Fruit fly (Drosophila melanogaster) whole organism, larva: ENCODE data around the gene TBC1d7.
A peak's percentile ranks its signal among the peaks of the same experiment; 100 is the strongest.

Experiments used
- noc ChIP-seq: fragments of 200-800 bp; sonication (Bioruptor generic); optimal IDR thresholded peaks from 3 replicates; lab custom pipeline; 2019; ENCODE audit warnings: missing biosample characterization, mild to moderate bottlenecking, missing genetic modification characterization, moderate library complexity

The TBC1d7 gene

DNA sequence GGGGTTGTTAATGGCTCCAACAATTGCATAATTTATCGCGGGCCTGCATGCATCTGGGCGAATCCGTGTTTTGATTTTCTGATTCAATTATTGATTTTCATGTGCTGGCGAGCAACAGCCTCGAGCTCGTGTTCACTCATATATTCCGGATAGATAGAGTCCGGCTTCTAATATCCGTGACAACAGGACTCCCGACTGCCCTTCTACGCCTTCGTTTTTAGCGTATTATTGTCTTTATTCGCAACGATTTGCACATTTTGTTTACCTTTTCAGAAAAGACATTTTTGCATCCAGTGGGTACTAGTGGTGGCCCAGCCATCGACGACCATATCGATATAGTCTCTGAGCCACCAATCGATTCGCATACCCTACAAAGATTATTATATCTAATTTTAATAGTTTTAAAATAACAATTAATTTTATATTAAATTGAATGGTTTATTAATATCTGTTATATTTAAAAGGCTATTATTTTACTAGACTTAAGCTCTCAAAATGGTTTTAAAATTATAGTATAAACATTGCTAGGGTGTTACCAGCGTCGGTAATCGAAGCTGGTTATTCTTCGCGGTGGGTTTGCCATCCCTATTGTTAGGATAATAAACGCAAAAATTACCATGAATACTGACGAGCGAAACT lies at the start of gene TBC1d7, which contains the start of gene Myo95E:
TSS of gene TBC1d7 (plus strand) at position 555 of the 639 bp plus-strand sequence.
TSS of gene Myo95E (minus strand) at position 326 of the 639 bp plus-strand sequence.
- TF ChIP-seq noc (tag; lab: Kevin White, UChicago) = peak; percentile 79

DNA sequence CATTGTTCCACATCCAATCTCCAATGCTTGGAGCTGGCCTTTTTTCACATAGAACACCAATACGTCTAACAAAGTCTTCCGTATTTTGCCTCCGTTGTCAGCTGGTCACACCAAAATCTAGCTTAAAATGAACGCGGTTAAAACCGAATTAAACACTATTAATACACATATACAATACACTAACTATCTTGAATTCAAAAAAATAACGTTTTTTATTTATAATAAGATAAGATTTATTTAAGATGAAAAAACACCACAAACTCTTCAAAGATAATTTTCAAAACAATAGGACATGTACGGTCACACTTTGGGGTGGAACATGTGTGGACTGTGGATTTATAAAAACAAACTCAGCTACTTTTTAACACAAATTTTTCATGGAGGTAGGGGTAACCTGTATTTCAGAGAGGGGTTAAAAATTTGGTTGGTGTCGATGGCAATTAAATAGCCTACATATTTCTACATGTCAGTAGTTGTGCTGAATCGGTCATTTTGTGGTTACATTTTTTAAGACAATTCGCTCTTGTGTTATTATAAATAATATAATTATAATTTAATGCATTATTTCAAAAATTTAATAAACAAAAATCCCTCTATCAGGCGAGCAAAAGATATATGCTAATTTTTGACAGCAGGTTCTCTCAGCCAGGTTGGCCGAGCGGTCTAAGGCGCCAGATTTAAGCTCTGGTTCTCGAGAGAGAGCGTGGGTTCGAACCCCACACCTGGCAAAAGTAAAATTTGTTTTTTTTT lies 49.0 kb upstream of the TBC1d7 start, which contains the start of gene CG13605:
TSS of gene CG13605 (minus strand) at position 70 of the 750 bp plus-strand sequence.
- TF ChIP-seq noc (tag; lab: Kevin White, UChicago) = peak; percentile 67

DNA sequence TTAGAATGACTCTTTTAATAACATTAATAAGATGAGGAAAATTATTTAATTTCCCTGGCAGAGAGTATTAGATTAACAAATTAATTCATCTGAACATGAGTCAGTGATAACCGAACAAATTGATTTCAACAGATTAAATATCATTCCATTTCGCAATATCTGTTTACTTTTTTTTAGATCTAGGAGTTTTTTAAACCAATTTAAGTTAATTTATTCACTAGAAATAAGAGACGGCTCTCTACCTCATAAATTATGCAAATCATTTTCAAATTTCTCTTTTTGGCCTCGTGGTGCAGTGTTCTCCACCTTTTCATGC lies 48.5 kb upstream of the TBC1d7 start, which contains the start of gene Root:
TSS of gene Root (plus strand) at position 217 of the 316 bp plus-strand sequence.
- no peak for TF ChIP-seq noc (tag; lab: Kevin White, UChicago)

DNA sequence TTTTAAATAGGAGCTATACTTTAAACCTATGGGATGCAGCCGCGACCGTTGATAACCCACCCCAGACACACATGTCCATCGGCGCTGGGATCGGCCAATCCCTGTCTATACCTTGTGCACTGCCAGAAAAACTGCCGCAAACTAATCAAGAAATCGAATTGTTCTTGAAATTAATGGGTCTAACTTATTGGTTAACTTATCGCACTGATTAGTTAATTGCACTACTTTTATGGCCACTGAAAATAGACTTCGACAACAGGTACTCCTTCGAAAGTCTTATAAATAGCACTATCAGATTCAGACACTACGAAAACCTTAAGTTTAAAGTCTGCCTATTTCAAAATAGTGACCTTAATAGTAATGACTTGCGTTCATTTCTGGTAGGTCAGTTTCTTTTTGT lies 45.3 kb upstream of the TBC1d7 start, which contains the start of gene CG13607:
TSS of gene CG13607 (minus strand) at position 143 of the 400 bp plus-strand sequence.
- no peak for TF ChIP-seq noc (tag; lab: Kevin White, UChicago)

DNA sequence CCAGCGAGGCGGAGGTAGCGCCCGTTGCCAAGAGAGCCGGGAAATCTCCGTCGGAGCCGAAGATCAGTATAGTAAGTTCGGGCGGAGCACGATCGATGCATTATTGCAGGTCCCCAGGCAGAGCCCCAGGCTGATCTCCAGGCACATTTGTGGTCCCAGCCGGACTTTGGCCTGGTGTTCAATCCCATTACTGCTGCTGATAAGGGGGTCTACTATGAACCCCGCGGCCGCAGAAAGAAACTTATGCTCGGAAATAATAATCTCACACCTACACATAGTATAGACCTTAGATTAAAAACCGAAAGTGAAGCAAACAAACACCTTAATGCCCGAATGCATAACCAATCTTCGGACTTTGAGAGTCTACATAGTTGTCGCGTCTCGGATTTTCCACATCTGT lies 44.6 kb upstream of the TBC1d7 start:
- peak; percentile 37 for TF ChIP-seq noc (tag; lab: Kevin White, UChicago)

DNA sequence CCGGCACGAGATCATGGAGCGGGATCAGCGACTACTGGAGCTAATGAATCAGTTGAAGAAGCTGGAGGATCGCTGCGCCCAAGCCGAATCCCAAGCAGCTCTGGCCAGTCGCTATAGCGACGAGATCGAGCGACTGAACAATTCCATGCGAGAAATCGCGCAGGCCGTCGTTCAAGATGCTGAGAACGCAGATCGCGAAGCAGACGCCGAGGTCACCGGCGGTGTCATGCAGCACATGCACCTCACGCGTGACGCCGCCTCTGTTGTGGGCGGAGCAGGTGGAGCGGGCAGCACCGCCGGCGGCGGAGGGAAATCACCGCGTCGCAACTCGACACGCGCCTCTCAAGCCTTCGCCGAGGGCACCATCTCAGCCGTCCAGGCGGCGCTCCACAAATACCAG lies 39.9 kb upstream of the TBC1d7 start:
- TF ChIP-seq noc (tag; lab: Kevin White, UChicago) = no peak

DNA sequence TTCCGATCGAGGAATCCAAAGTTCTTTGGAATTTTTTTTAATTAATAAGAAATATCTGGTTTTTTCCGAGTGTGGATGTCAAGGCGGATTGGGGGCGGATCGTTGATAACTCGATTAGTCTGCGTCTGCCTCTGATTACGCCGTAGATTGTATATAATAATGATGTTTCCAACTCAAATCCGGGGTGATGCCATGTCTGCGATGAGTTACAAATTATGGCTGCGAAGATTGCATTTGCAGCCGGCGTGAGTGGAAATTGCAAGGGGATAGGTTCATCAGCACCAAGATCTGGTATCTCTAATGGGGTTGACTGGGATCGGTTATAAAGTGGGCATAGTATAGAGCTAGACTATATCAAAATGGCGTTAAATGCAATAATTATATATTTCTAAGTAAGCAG lies 39.2 kb upstream of the TBC1d7 start:
- no peak for TF ChIP-seq noc (tag; lab: Kevin White, UChicago)

DNA sequence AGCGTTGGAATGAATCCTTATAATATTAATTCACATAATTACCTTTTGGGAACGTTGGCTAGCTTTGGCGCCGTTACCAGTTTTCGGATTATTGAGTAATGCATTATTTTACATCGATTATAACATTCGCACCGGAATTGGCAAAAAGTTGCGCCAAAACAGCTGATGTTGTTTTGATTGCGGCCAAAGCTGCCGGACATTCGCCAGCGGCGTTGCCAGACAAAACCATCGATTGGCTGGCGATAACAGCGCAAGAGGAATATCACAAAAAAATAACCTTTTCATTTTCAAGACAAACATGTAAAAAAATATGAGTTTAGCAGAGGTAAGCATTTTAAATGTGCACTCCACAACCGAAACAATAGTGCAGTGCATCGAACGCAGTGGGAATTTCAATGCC lies 31.4 kb upstream of the TBC1d7 start, which contains the start of the genes GatB and Tsc1:
TSS of gene GatB (minus strand) at position 176 of the 400 bp plus-strand sequence.
TSS of gene Tsc1 (plus strand) at position 228 of the 400 bp plus-strand sequence.
- TF ChIP-seq noc (tag; lab: Kevin White, UChicago) = no peak

DNA sequence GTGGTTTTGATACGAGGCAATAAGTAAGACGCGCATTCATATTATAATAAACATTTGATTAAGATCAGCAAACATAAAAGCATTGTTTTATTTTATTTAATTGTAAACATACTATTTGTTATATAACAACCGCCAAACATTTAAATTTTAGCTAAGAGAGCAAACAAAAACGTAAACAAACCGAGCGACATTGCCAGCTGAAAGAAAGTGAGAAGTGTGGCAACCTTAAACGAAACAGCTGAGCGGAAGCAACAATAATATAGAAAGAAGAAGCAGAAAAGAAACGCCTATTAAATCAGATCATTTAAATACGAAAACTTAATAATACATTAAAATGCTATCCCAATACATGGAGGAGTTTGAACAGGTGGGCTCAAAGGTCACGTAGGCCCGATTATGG lies 26.9 kb upstream of the TBC1d7 start, which contains the start of gene Sec10:
TSS of gene Sec10 (plus strand) at position 252 of the 400 bp plus-strand sequence.
- TF ChIP-seq noc (tag; lab: Kevin White, UChicago) = no peak

DNA sequence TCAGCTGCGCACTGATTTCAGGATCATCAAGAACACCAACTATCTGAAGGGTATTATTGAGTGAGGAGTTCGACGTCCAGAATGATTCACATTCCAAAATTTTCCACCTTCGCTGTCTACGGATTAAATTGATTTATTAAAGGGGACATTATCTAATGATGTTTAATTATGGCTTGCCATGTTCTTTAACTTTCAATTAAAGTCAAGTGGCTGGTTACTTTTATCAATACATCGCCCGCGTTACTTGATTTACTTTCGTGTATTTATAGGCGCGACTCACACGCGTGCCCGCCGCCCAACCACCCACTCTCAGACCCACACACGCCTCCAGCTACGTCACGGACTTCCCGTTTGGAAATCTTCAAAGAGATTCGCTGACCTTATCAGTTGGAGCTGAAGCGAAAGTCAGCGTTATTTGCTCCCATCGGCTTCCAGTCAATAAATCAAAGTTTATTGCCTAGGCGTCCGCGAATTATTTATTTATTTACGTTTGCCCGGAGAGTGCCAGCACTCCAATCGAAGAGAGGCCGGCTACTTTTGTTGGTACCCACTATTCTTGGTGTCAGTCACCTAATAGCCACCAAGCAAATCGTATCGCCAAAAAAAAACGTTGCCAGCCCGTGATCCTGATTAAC lies 24.1 kb upstream of the TBC1d7 start, which contains the start of gene Npc2f:
TSS of gene Npc2f (plus strand) at position 585 of the 635 bp plus-strand sequence.
- TF ChIP-seq noc (tag; lab: Kevin White, UChicago) = peak; percentile 94

DNA sequence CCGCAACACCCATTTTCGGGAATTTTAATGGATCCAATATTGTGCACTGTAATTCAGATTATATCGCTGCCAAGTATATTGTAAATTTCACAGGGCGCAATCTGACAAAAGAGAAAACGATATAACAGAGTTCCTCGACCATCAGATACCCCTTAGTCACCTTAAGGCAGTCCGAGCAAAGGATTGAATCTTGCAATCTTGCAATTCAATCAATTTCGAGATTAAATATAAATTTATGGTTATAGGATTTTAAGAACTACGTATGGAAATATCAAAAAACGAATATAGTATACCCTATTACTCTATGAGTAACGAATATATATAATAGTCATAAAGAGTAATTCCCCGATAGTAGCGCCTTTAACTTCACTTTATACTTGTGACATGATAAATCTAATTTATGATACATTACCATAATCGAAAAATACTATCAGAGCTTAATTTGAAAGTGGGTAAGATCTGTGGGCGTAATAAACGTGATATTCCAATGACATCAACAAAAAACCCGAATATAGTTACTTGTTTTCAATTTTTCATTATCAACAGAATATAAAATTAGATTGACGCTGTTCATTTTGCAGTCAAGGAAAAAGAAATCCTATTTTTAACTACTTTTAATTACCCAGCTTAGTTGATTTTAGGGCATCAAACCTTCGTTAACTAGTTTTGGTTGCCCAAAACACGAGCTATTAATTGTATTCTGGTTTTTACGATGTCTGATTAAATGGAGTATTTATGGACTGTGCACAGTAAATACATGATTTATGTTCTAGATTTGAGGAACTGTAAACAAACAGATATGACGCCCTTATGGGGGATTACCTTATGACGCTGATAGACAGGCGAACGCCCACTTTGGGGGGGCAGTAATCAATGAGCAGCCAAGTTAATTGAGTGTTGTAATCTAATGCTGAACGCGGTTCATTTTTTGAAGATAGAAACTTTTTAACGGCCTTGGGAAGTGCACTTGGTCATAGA lies 22.8 kb upstream of the TBC1d7 start:
- peak; percentile 85 for TF ChIP-seq noc (tag; lab: Kevin White, UChicago)

DNA sequence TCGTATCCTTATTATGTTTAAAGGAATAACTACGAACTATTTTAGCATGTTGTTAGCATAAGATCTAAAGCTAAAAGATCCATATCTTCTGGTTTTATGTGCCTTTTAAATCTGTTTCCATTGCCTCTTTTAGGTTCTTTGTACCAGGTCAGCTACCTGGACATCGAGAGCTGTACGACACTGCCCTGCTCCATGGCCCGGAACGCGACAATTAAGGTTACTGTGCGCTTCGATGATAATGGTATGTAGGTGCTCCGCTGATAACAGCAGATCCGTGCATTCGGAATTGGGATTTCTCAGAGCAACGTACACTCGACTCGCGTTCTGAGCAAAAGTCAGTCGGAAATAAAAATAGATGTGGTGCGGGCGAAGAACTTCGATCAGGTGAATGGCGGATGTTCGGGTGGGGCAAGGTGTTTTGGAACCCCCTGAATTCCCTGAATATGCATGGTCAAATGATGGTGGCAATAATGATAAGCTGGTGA lies 21.8 kb upstream of the TBC1d7 start:
- no peak for TF ChIP-seq noc (tag; lab: Kevin White, UChicago)

DNA sequence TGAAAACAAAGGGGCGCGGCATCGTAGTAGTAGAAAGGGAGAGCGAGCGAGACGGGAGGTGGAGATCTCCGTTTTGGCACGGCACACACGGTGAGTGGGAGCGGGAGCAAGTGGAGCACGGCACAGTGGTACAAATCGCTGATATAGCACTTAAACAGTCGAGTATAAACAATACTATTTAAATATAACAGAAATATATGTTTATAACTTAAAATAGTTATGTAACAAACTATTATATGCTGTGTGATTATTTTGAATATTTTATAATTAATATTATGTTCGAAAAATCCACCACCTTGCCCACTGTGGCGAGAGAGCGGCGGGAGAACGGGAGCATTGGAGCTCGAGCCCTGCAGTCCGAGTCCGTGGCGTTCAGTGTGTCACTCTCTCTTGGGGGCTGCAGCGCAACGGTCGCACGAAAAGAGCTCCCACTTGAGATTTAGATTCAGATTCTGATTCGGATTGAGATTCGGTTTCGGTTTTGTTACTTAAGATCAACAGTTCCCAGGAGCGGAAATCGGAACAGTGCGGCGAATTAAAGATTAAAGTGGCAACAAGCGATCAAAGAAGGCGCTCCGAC lies 20.4 kb upstream of the TBC1d7 start, which contains the start of gene Kal1:
TSS of gene Kal1 (plus strand) at position 383 of the 580 bp plus-strand sequence.
- peak; percentile 81 for TF ChIP-seq noc (tag; lab: Kevin White, UChicago)

DNA sequence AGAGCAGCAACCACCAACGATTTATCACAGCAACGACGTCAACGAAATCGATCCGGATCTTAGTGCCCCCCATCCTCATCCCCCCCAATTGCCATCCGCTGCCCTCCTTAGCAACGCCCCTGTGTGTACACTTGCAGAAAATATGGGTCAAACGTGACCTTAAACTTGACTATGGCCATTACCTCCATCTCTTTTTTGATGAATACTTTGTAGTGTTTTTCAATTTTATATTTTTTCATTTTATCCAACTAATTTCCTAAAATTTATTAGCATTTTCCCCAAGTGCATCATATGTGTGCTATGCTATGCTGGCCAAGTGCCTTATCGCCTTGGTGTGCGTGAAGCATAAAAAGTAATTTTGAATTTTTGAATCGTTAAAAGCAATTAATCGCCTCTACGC lies 18.6 kb upstream of the TBC1d7 start:
- TF ChIP-seq noc (tag; lab: Kevin White, UChicago) = no peak
